Worm (Caenorhabditis elegans): Measurements from ENCODE around the gene papl-1.

- TF ChIP-seq lim-6 (tag; optimal IDR thresholded peaks at IDR 0.05) = no peak
- TF ChIP-seq ama-1 (optimal IDR thresholded peaks at IDR 0.05) = no peak
- no peak for TF ChIP-seq ceh-24 (tag; optimal IDR thresholded peaks at IDR 0.05)
- TF ChIP-seq ceh-31 (tag; optimal IDR thresholded peaks at IDR 0.05) = no peak
- TF ChIP-seq pag-3 (tag; optimal IDR thresholded peaks at IDR 0.05; ENCODE audit: borderline replicate concordance) = no peak
- TF ChIP-seq nhr-11 (tag; optimal IDR thresholded peaks at IDR 0.05) = no peak
- no peak for TF ChIP-seq fkh-6 (tag; optimal IDR thresholded peaks at IDR 0.05)
- no peak for TF ChIP-seq odd-2 (tag; optimal IDR thresholded peaks at IDR 0.05)
- no peak for TF ChIP-seq gmeb-2 (tag; optimal IDR thresholded peaks at IDR 0.05)
- TF ChIP-seq sdc-2 (tag; optimal IDR thresholded peaks at IDR 0.05) = no peak
- no peak for TF ChIP-seq Y22D7AL.16 (tag; optimal IDR thresholded peaks at IDR 0.05)
Observed at ce11 chrV:12747431-12747830, 12.1 kb downstream of the papl-1 start, which contains the start of gene C15C8.4.

Measured in whole organism, late embryonic.